Worm (Caenorhabditis elegans) whole organism, L1 larva: ENCODE data around the gene C27H5.2.

Experiments
- C16A3.4 ChIP-seq: fragments of 150-350 bp; optimal IDR thresholded peaks from 2 replicates; lab custom pipeline; 2014; ENCODE audit warnings: missing biosample characterization, missing genetic modification characterization
- C34B4.2 ChIP-seq: sonication (generic microtip); optimal IDR thresholded peaks from 2 replicates; lab custom pipeline; 2017; ENCODE audit warnings: mild to moderate bottlenecking, missing genetic modification characterization, missing compliant biosample characterization
- F16B12.6 ChIP-seq: fragments of 150-350 bp; optimal IDR thresholded peaks from 2 replicates; lab custom pipeline; 2014; ENCODE audit warnings: missing biosample characterization, missing genetic modification characterization
- ama-1 ChIP-seq: fragments of 150-350 bp; optimal IDR thresholded peaks from 2 replicates; lab custom pipeline; 2014
- blmp-1 ChIP-seq: fragments of 150-350 bp; optimal IDR thresholded peaks from 2 replicates; lab custom pipeline; 2014; ENCODE audit warnings: missing biosample characterization, missing genetic modification characterization
- ceh-63 ChIP-seq: fragments of 200-800 bp; sonication (Bioruptor generic); optimal IDR thresholded peaks from 2 replicates; lab custom pipeline; 2018; ENCODE audit warnings: mild to moderate bottlenecking, missing genetic modification characterization, missing compliant biosample characterization
- ceh-8 ChIP-seq: fragments of 200-800 bp; sonication (Bioruptor generic); optimal IDR thresholded peaks from 2 replicates; lab custom pipeline; 2018; ENCODE audit warnings: mild to moderate bottlenecking, missing genetic modification characterization, moderate library complexity, missing compliant biosample characterization
- ceh-88 ChIP-seq: fragments of 200-800 bp; sonication (Bioruptor generic); IDR thresholded peaks from 2 replicates; pipeline ENCODE4 v1.3.6; 2022; ENCODE audit warnings: missing genetic modification characterization, missing compliant biosample characterization
- ceh-90 ChIP-seq: sonication (generic microtip); optimal IDR thresholded peaks from 2 replicates; lab custom pipeline; 2016; ENCODE audit warnings: missing genetic modification characterization, missing compliant biosample characterization
- ces-1 ChIP-seq: fragments of 150-350 bp; optimal IDR thresholded peaks from 2 replicates; lab custom pipeline; 2014; ENCODE audit warnings: missing biosample characterization, missing genetic modification reagents, missing genetic modification characterization
- dpl-1 ChIP-seq, 3 experiments: fragments of 150-350 bp in 2 of 3; sonication (generic microtip) in 1 of 3; optimal IDR thresholded peaks; 2 replicates each; lab custom pipeline; 2014 to 2017; ENCODE audit warnings: missing biosample characterization in 3 of 3, missing genetic modification characterization in 3 of 3, missing genetic modification reagents in 3 of 3
- dsc-1 ChIP-seq: sonication (generic microtip); optimal IDR thresholded peaks from 2 replicates; lab custom pipeline; 2016; ENCODE audit warnings: mild to moderate bottlenecking, missing genetic modification characterization, missing compliant biosample characterization
- efl-1 ChIP-seq, 4 experiments: fragments of 150-350 bp; optimal IDR thresholded peaks in 3 of 4; peaks in 1 of 4; 1 replicate in 1 of 4; 2 replicates in 3 of 4; lab custom pipeline; 2014; ENCODE audit warnings: missing biosample characterization in 2 of 4, missing genetic modification characterization in 2 of 4, missing genetic modification reagents in 2 of 4
- egl-13 ChIP-seq: sonication (generic microtip); optimal IDR thresholded peaks from 2 replicates; lab custom pipeline; 2016; ENCODE audit warnings: missing genotype, missing genetic modification reagents, missing genetic modification characterization, missing compliant biosample characterization
- elt-2 ChIP-seq: sonication (generic microtip); optimal IDR thresholded peaks from 2 replicates; lab custom pipeline; 2016; ENCODE audit warnings: missing genetic modification characterization, mild to moderate bottlenecking, inconsistent platforms, missing compliant biosample characterization, missing genetic modification reagents
- elt-3 ChIP-seq, 6 experiments: fragments of 150-350 bp in 1 of 6; sonication (generic microtip); optimal IDR thresholded peaks; 2 replicates each; lab custom pipeline; 2017 to 2018; ENCODE audit warnings: missing biosample characterization in 6 of 6, missing genetic modification characterization in 6 of 6, inconsistent platforms in 1 of 6
- fkh-4 ChIP-seq: sonication (generic microtip); optimal IDR thresholded peaks from 2 replicates; lab custom pipeline; 2016; ENCODE audit warnings: missing compliant biosample characterization, missing genetic modification characterization, borderline replicate concordance
- grh-1 ChIP-seq: fragments of 200-800 bp; sonication (Bioruptor generic); IDR thresholded peaks from 2 replicates; pipeline ENCODE4 v1.3.6; 2022; ENCODE audit warnings: missing genetic modification reagents, missing genetic modification characterization, missing compliant biosample characterization
- isw-1 ChIP-seq: fragments of 200-800 bp; sonication (Bioruptor generic); IDR thresholded peaks from 2 replicates; pipeline ENCODE4 v1.3.6; 2022; ENCODE audit warnings: missing genetic modification characterization, missing compliant biosample characterization
- lin-14 ChIP-seq: fragments of 200-800 bp; sonication (Bioruptor generic); optimal IDR thresholded peaks from 2 replicates; lab custom pipeline; 2018; ENCODE audit warnings: mild to moderate bottlenecking, missing genetic modification characterization, moderate library complexity, missing compliant biosample characterization
- lin-15B ChIP-seq: fragments of 150-350 bp; sonication (generic microtip); optimal IDR thresholded peaks from 3 replicates; lab custom pipeline; 2014; ENCODE audit warnings: missing biosample characterization, missing genetic modification characterization
- lin-35 ChIP-seq, 2 experiments: fragments of 150-350 bp; optimal IDR thresholded peaks; 2 replicates each; lab custom pipeline; 2014; ENCODE audit warnings: missing biosample characterization in 2 of 2, missing genetic modification characterization in 2 of 2, missing genetic modification reagents in 2 of 2
- lsy-2 ChIP-seq, 2 experiments: fragments of 150-350 bp; optimal IDR thresholded peaks; 2 replicates each; lab custom pipeline; 2014; ENCODE audit warnings: missing biosample characterization in 2 of 2, missing genetic modification characterization in 2 of 2
- mef-2 ChIP-seq: fragments of 150-350 bp; optimal IDR thresholded peaks from 2 replicates; lab custom pipeline; 2014; ENCODE audit warnings: missing biosample characterization, missing genetic modification characterization
- mep-1 ChIP-seq: fragments of 150-350 bp; optimal IDR thresholded peaks from 2 replicates; lab custom pipeline; 2014; ENCODE audit warnings: missing biosample characterization, missing genetic modification characterization
- nhr-12 ChIP-seq: sonication (generic microtip); optimal IDR thresholded peaks from 2 replicates; lab custom pipeline; 2017; ENCODE audit warnings: missing biosample characterization, missing genetic modification characterization
- nhr-20 ChIP-seq: sonication (generic microtip); optimal IDR thresholded peaks from 2 replicates; lab custom pipeline; 2016; ENCODE audit warnings: mild to moderate bottlenecking, missing genetic modification characterization, missing compliant biosample characterization
- nhr-71 ChIP-seq: sonication (generic microtip); optimal IDR thresholded peaks from 2 replicates; lab custom pipeline; 2016; ENCODE audit warnings: mild to moderate bottlenecking, missing genetic modification characterization, moderate library complexity, missing compliant biosample characterization
- nhr-77 ChIP-seq: fragments of 150-350 bp; optimal IDR thresholded peaks from 2 replicates; lab custom pipeline; 2014; ENCODE audit warnings: missing biosample characterization, missing genetic modification characterization
- nhr-90 ChIP-seq: sonication (generic microtip); optimal IDR thresholded peaks from 2 replicates; lab custom pipeline; 2016; ENCODE audit warnings: mild to moderate bottlenecking, missing genetic modification characterization, missing compliant biosample characterization; ENCODE audit not compliant: poor library complexity
- pqm-1 ChIP-seq: sonication (generic microtip); optimal IDR thresholded peaks from 3 replicates; lab custom pipeline; 2017; ENCODE audit warnings: missing biosample characterization, missing genetic modification characterization
- sox-4 ChIP-seq: sonication (generic microtip); optimal IDR thresholded peaks from 2 replicates; lab custom pipeline; 2016; ENCODE audit warnings: missing genetic modification characterization, missing compliant biosample characterization
- sptf-1 ChIP-seq: fragments of 150-350 bp; optimal IDR thresholded peaks from 2 replicates; lab custom pipeline; 2014; ENCODE audit warnings: missing biosample characterization, missing genetic modification characterization
- swsn-7 ChIP-seq: sonication (generic microtip); optimal IDR thresholded peaks from 2 replicates; lab custom pipeline; 2016; ENCODE audit warnings: missing genetic modification characterization, missing compliant biosample characterization
- unc-130 ChIP-seq: fragments of 150-350 bp; optimal IDR thresholded peaks from 2 replicates; lab custom pipeline; 2017; ENCODE audit warnings: missing biosample characterization, missing genetic modification characterization, inconsistent platforms
- unc-30 ChIP-seq: sonication (generic microtip); optimal IDR thresholded peaks from 2 replicates; lab custom pipeline; 2017; ENCODE audit warnings: missing biosample characterization, missing genetic modification characterization
- unc-86 ChIP-seq: sonication (generic microtip); optimal IDR thresholded peaks from 2 replicates; lab custom pipeline; 2016; ENCODE audit warnings: missing genetic modification characterization, missing compliant biosample characterization
- unc-98 ChIP-seq: fragments of 200-800 bp; sonication (Bioruptor generic); IDR thresholded peaks from 2 replicates; pipeline ENCODE4 v1.3.6; 2022; ENCODE audit warnings: missing genetic modification characterization, missing compliant biosample characterization
- xbp-1 ChIP-seq: sonication (generic microtip); optimal IDR thresholded peaks from 2 replicates; lab custom pipeline; 2016; ENCODE audit warnings: missing genetic modification characterization, missing compliant biosample characterization
- zip-4 ChIP-seq: fragments of 200-800 bp; sonication (Bioruptor generic); optimal IDR thresholded peaks from 2 replicates; lab custom pipeline; 2018; ENCODE audit warnings: mild to moderate bottlenecking, missing genetic modification characterization, moderate library complexity, missing compliant biosample characterization
- ztf-11 ChIP-seq, 2 experiments: sonication (generic microtip); optimal IDR thresholded peaks; 2 replicates each; lab custom pipeline; 2016 to 2017; ENCODE audit warnings: missing genetic modification characterization in 2 of 2, missing biosample characterization in 1 of 2, missing compliant biosample characterization in 1 of 2

The C27H5.2 gene

DNA sequence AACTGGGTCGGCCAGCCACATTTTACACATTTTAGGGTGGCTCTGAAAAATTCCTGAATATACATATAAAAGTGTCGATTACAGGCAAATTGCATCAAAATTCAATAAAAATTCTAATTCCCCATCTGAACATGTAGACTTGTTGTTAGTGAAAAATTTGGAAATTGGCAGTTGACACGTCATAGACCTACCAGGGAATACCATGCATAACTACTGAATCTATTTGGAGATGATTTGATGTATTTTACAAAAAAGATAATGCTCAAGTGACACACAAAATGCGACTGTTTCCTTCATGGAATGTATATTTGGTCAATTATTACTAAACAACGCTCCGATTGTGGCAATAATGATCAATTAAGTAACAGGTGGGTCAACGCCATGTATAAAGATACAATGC is 28.9 kb upstream of the C27H5.2 start, which contains the start of gene F10E7.1:
F10E7.1 (plus strand) TSS at position 301 of the 400 bp plus-strand sequence.
- no peak for TF ChIP-seq dsc-1 (tag; lab: Kevin White, UChicago)
- no peak for TF ChIP-seq fkh-4 (tag; lab: Kevin White, UChicago)
- TF ChIP-seq lin-15B (tag; lab: Kevin White, UChicago): no peak
- TF ChIP-seq swsn-7 (tag; lab: Kevin White, UChicago): no peak
- no peak for TF ChIP-seq unc-30 (tag; lab: Kevin White, UChicago)
- no peak for TF ChIP-seq xbp-1 (tag; lab: Kevin White, UChicago)
- TF ChIP-seq ama-1 (lab: Kevin White, UChicago): no peak
- TF ChIP-seq, all 84 proteins: peak for 0

DNA sequence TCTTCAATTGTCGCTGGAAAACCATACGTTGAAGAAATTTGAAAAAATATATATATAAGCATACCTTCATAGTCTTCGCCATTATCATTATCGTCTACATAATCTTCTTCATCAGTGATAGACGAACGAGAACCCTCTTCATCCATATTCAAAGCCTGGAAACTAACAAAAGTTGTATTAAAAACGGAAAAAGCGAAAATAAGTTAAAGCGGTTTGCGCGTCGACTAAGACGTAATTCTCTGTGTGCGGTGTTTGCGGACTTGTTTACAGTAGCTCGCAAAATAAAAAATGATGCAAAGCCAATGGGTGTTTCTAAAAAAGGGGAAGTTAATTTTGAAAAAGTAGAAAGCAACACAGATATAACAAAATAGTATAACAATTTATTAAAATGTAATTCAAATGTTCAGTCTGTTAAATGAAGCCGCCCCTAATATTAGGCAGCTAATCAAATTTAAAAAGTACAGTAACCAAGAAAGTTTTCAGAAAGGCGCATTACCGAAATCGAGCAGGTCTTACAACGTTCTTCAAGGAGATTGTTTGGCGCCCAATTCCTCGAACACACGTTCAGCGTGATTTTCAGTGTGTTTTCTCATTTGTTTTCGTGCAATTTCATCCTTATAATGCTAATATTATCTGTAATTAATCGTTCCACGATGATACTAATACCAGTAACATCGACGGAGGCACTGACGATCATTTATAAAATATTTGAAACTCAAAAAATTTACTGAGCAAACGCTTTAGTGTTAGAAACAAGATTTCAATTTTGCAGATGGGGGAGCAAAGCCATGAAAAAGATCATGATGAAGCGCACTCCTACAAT is 23.3 kb upstream of the C27H5.2 start, which contains the start of the genes T07F8.4 and gld-3:
T07F8.4 (minus strand) TSS at position 162 of the 823 bp plus-strand sequence.
gld-3 (plus strand) TSS at position 773 of the 823 bp plus-strand sequence.
- no peak for TF ChIP-seq ces-1 (GFP tag; lab: Kevin White, UChicago)
- no peak for TF ChIP-seq ceh-90
- no peak for TF ChIP-seq xbp-1 (tag; lab: Kevin White, UChicago)
- TF ChIP-seq zip-4 (GFP tag; lab: Kevin White, UChicago): no peak
- no peak for TF ChIP-seq egl-13 (tag; lab: Kevin White, UChicago)
- no peak for TF ChIP-seq nhr-71 (tag; lab: Kevin White, UChicago)
- peak; percentile 60 for TF ChIP-seq blmp-1 (tag; lab: Kevin White, UChicago)
- no peak for TF ChIP-seq C34B4.2 (tag; lab: Kevin White, UChicago)
- no peak for TF ChIP-seq ztf-11 (tag; optimal IDR thresholded peaks at IDR 0.05; lab: Kevin White, UChicago)
- no peak for TF ChIP-seq ceh-88 (GFP tag; lab: Robert Waterston, UW)
- peak; percentile 81 for TF ChIP-seq F16B12.6
- TF ChIP-seq mep-1 (tag; lab: Kevin White, UChicago): peak; percentile 75
- TF ChIP-seq swsn-7 (tag; lab: Kevin White, UChicago): no peak
- TF ChIP-seq lin-35 (GFP tag; optimal IDR thresholded peaks at IDR 0.05; lab: Kevin White, UChicago): peak; percentile 44 to 62
- peak; percentile 8 to 63 (median 29) for TF ChIP-seq dpl-1 (GFP tag; optimal IDR thresholded peaks at IDR 0.05; lab: Kevin White, UChicago)
- TF ChIP-seq lsy-2 (tag; optimal IDR thresholded peaks at IDR 0.05; lab: Kevin White, UChicago): peak; percentile 84 to 97
- peak; percentile 47 for TF ChIP-seq C16A3.4
- no peak for TF ChIP-seq fkh-4 (tag; lab: Kevin White, UChicago)
- peak; percentile 39 to 43 for TF ChIP-seq efl-1 (optimal IDR thresholded peaks at IDR 0.05; lab: Kevin White, UChicago)
- TF ChIP-seq efl-1 (GFP tag; optimal IDR thresholded peaks at IDR 0.05 in 1 of 2; lab: Kevin White, UChicago): peak; percentile 50 to 55

DNA sequence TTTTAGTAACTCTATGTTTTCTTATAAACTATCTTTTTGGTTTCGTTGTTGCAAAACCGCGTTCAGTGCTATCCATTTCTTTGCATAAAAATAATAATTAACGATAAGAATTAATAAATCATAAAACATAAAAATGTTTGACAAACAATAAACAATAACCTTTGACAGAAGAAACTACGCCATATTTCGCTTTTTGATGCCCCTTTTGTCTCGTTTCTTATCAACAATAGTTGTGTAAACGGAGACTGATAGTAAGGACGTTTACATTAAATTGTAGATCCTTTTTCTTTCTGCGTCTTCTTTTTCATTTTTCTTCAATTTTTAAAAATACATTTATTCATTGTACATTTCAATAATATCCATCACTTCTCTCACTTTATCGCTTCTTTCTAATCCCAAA is 16.3 kb upstream of the C27H5.2 start:
- TF ChIP-seq unc-130 (tag; lab: Kevin White, UChicago) (no peak), nhr-90 (peak; percentile 30), ztf-11 (tag; optimal IDR thresholded peaks at IDR 0.05; lab: Kevin White, UChicago) (no peak), unc-86 (tag; lab: Kevin White, UChicago) (no peak), sox-4 (tag; lab: Kevin White, UChicago) (no peak), pqm-1 (no peak), unc-98 (GFP tag; lab: Robert Waterston, UW) (no peak), lin-35 (GFP tag; optimal IDR thresholded peaks at IDR 0.05; lab: Kevin White, UChicago) (peak in 1 of 2 experiments; percentile 30), C16A3.4 (no peak), elt-3 (tag; optimal IDR thresholded peaks at IDR 0.05; lab: Kevin White, UChicago) (peak in 1 of 6 experiments; percentile 1), lin-15B (tag; lab: Kevin White, UChicago) (no peak), zip-4 (GFP tag; lab: Kevin White, UChicago) (no peak), nhr-12 (no peak), blmp-1 (tag; lab: Kevin White, UChicago) (no peak), ceh-63 (GFP tag; lab: Kevin White, UChicago) (no peak), mef-2 (tag; lab: Kevin White, UChicago) (no peak), efl-1 (optimal IDR thresholded peaks at IDR 0.05; lab: Kevin White, UChicago) (no peak), efl-1 (GFP tag; optimal IDR thresholded peaks at IDR 0.05 in 1 of 2; lab: Kevin White, UChicago) (no peak), grh-1 (no peak), isw-1 (no peak), nhr-20 (tag; lab: Kevin White, UChicago) (peak; percentile 24), elt-2 (tag; lab: Kevin White, UChicago) (peak; percentile 72), dpl-1 (GFP tag; optimal IDR thresholded peaks at IDR 0.05; lab: Kevin White, UChicago) (no peak), nhr-77 (tag; lab: Kevin White, UChicago) (no peak), sptf-1 (no peak), lin-14 (GFP tag; lab: Kevin White, UChicago) (no peak), ama-1 (lab: Kevin White, UChicago) (no peak), ceh-8 (GFP tag; lab: Kevin White, UChicago) (no peak)
